Worm (Caenorhabditis elegans) whole organism, mixed stage, embryonic: ENCODE results near the gene ceh-49.
"Not testable (repeated sequence)": the region's sequence is repeated elsewhere in the genome, so short reads cannot be mapped to it uniquely, and the experiment has no call there.

Experiments
- M03D4.4 ChIP-seq: sonication (generic microtip); optimal IDR thresholded peaks from 2 replicates; lab custom pipeline; 2017; ENCODE audit warnings: mild to moderate bottlenecking, missing genetic modification characterization, missing compliant biosample characterization
- bed-3 ChIP-seq: fragments of 200-800 bp; sonication (Bioruptor generic); optimal IDR thresholded peaks from 3 replicates; lab custom pipeline; 2018; ENCODE audit warnings: mild to moderate bottlenecking, missing genetic modification characterization, moderate library complexity, missing compliant biosample characterization
- blmp-1 ChIP-seq: fragments of 150-350 bp; optimal IDR thresholded peaks from 2 replicates; lab custom pipeline; 2014; ENCODE audit warnings: missing biosample characterization, missing genetic modification characterization
- ceh-39 ChIP-seq: fragments of 150-350 bp; optimal IDR thresholded peaks from 2 replicates; lab custom pipeline; 2014; ENCODE audit warnings: missing biosample characterization, missing genetic modification characterization
- ceh-43 ChIP-seq: fragments of 200-800 bp; sonication (Bioruptor generic); optimal IDR thresholded peaks from 2 replicates; lab custom pipeline; 2018; ENCODE audit warnings: mild to moderate bottlenecking, missing genetic modification characterization, moderate library complexity, missing compliant biosample characterization
- ceh-83 ChIP-seq: fragments of 200-800 bp; sonication (Bioruptor generic); optimal IDR thresholded peaks from 2 replicates; lab custom pipeline; 2018; ENCODE audit warnings: mild to moderate bottlenecking, missing genetic modification characterization, missing compliant biosample characterization
- ces-1 ChIP-seq: fragments of 150-350 bp; optimal IDR thresholded peaks from 2 replicates; lab custom pipeline; 2014; ENCODE audit warnings: missing biosample characterization, missing genetic modification reagents, missing genetic modification characterization
- cnd-1 ChIP-seq: fragments of 200-800 bp; sonication (Bioruptor generic); optimal IDR thresholded peaks from 2 replicates; lab custom pipeline; 2018; ENCODE audit warnings: mild to moderate bottlenecking, missing genetic modification characterization, missing compliant biosample characterization
- elt-1 ChIP-seq: sonication (generic microtip); optimal IDR thresholded peaks from 2 replicates; lab custom pipeline; 2017; ENCODE audit warnings: missing genetic modification characterization, mild to moderate bottlenecking, missing compliant biosample characterization, antibody characterized with exemption, moderate library complexity, borderline replicate concordance; ENCODE audit not compliant: insufficient read depth
- elt-3 ChIP-seq: fragments of 150-350 bp; optimal IDR thresholded peaks from 2 replicates; lab custom pipeline; 2014; ENCODE audit warnings: missing biosample characterization, missing genetic modification characterization
- flh-1 ChIP-seq: fragments of 200-800 bp; sonication (Bioruptor generic); optimal IDR thresholded peaks from 2 replicates; lab custom pipeline; 2018; ENCODE audit warnings: mild to moderate bottlenecking, missing genetic modification characterization, moderate library complexity, missing compliant biosample characterization
- ham-2 ChIP-seq: fragments of 200-800 bp; sonication (Bioruptor generic); optimal IDR thresholded peaks from 2 replicates; lab custom pipeline; 2018; ENCODE audit warnings: mild to moderate bottlenecking, missing genetic modification characterization, missing compliant biosample characterization
- hlh-1 ChIP-seq: fragments of 150-350 bp; optimal IDR thresholded peaks from 2 replicates; lab custom pipeline; 2014; ENCODE audit warnings: missing biosample characterization, missing genetic modification reagents, missing genetic modification characterization
- lin-32 ChIP-seq: fragments of 200-800 bp; sonication (Bioruptor generic); optimal IDR thresholded peaks from 2 replicates; lab custom pipeline; 2018; ENCODE audit warnings: mild to moderate bottlenecking, missing genetic modification characterization, missing compliant biosample characterization
- lsy-2 ChIP-seq: fragments of 150-350 bp; optimal IDR thresholded peaks from 2 replicates; lab custom pipeline; 2014; ENCODE audit warnings: missing biosample characterization, missing genetic modification characterization
- mab-5 ChIP-seq: fragments of 150-350 bp; optimal IDR thresholded peaks from 2 replicates; lab custom pipeline; 2014; ENCODE audit warnings: missing biosample characterization, missing genetic modification characterization
- mep-1 ChIP-seq: fragments of 150-350 bp; optimal IDR thresholded peaks from 2 replicates; lab custom pipeline; 2017; ENCODE audit warnings: missing biosample characterization, missing genetic modification reagents, missing genetic modification characterization, inconsistent platforms
- mls-2 ChIP-seq: sonication (generic microtip); optimal IDR thresholded peaks from 2 replicates; lab custom pipeline; 2016; ENCODE audit warnings: mild to moderate bottlenecking, missing genetic modification characterization, moderate library complexity, missing compliant biosample characterization
- nhr-12 ChIP-seq: fragments of 150-350 bp; optimal IDR thresholded peaks from 2 replicates; lab custom pipeline; 2014; ENCODE audit warnings: missing biosample characterization, missing genetic modification characterization
- nhr-2 ChIP-seq: fragments of 150-350 bp; optimal IDR thresholded peaks from 2 replicates; lab custom pipeline; 2014; ENCODE audit warnings: missing biosample characterization, missing genetic modification characterization
- nhr-237 ChIP-seq: fragments of 150-350 bp; optimal IDR thresholded peaks from 2 replicates; lab custom pipeline; 2014; ENCODE audit warnings: missing biosample characterization, missing genetic modification characterization
- nhr-28 ChIP-seq: fragments of 150-350 bp; optimal IDR thresholded peaks from 2 replicates; lab custom pipeline; 2014; ENCODE audit warnings: missing biosample characterization, missing genetic modification characterization
- nhr-76 ChIP-seq: sonication (generic microtip); optimal IDR thresholded peaks from 2 replicates; lab custom pipeline; 2017; ENCODE audit warnings: missing biosample characterization, missing genetic modification characterization
- pha-4 ChIP-seq: fragments of 150-350 bp; optimal IDR thresholded peaks from 2 replicates; lab custom pipeline; 2018; ENCODE audit warnings: missing biosample characterization, missing genetic modification reagents, missing genetic modification characterization
- sem-2 ChIP-seq: fragments of 200-800 bp; sonication (Bioruptor generic); optimal IDR thresholded peaks from 2 replicates; lab custom pipeline; 2018; ENCODE audit warnings: mild to moderate bottlenecking, missing genetic modification characterization, missing compliant biosample characterization
- snpc-4 ChIP-seq: fragments of 150-350 bp; optimal IDR thresholded peaks from 2 replicates; lab custom pipeline; 2014; ENCODE audit warnings: missing biosample characterization, missing genetic modification characterization
- sptf-1 ChIP-seq: sonication (generic microtip); optimal IDR thresholded peaks from 2 replicates; lab custom pipeline; 2017; ENCODE audit warnings: mild to moderate bottlenecking, missing genetic modification characterization, moderate library complexity, missing compliant biosample characterization
- tbx-8 ChIP-seq: fragments of 200-800 bp; sonication (Bioruptor generic); optimal IDR thresholded peaks from 2 replicates; lab custom pipeline; 2018; ENCODE audit warnings: mild to moderate bottlenecking, missing genetic modification characterization, moderate library complexity, missing compliant biosample characterization
- zip-8 ChIP-seq: fragments of 150-350 bp; optimal IDR thresholded peaks from 2 replicates; lab custom pipeline; 2014; ENCODE audit warnings: missing biosample characterization, missing genetic modification characterization
- ztf-11 ChIP-seq: fragments of 150-350 bp; optimal IDR thresholded peaks from 2 replicates; lab custom pipeline; 2014; ENCODE audit warnings: missing biosample characterization, missing genetic modification characterization

ceh-49 gene

ce11 chrV:6099634-6100033 is 20.4 kb downstream of the ceh-49 start:
- TF ChIP-seq nhr-76 (tag; lab: Kevin White, UChicago), result no peak
- no peak for TF ChIP-seq snpc-4 (tag; lab: Kevin White, UChicago)
- no peak for TF ChIP-seq ceh-83 (GFP tag; lab: Kevin White, UChicago)
- no peak for TF ChIP-seq ces-1
- TF ChIP-seq ham-2, result no peak
- no peak for TF ChIP-seq hlh-1 (tag; lab: Kevin White, UChicago)

- TF ChIP-seq mls-2 (tag; lab: Kevin White, UChicago) (peak; percentile 18), sptf-1 (tag; lab: Kevin White, UChicago) (no peak), nhr-2 (no peak), lin-32 (GFP tag; lab: Kevin White, UChicago) (no peak), mab-5 (no peak), ces-1 (peak; percentile 48), nhr-76 (tag; lab: Kevin White, UChicago) (no peak)
Observed at ce11 chrV:6098755-6099155, 21.3 kb downstream of the ceh-49 start.

- TF ChIP-seq M03D4.4 (tag; lab: Kevin White, UChicago) (no peak), bed-3 (GFP tag; lab: Kevin White, UChicago) (no peak), ham-2 (no peak), snpc-4 (tag; lab: Kevin White, UChicago) (no peak), lin-32 (GFP tag; lab: Kevin White, UChicago) (no peak), blmp-1 (tag; lab: Kevin White, UChicago) (no peak), ceh-83 (GFP tag; lab: Kevin White, UChicago) (no peak), nhr-237 (tag; lab: Kevin White, UChicago) (no peak), mls-2 (tag; lab: Kevin White, UChicago) (no peak), lsy-2 (no peak), elt-3 (tag; lab: Kevin White, UChicago) (no peak), pha-4 (tag; lab: Kevin White, UChicago) (no peak), flh-1 (no peak), nhr-76 (tag; lab: Kevin White, UChicago) (no peak), tbx-8 (no peak), ztf-11 (tag; lab: Kevin White, UChicago) (no peak), elt-1 (tag; lab: Kevin White, UChicago) (no peak), nhr-12 (tag; lab: Kevin White, UChicago) (no peak)
Observed at ce11 chrV:6096559-6097155, 23.3 kb downstream of the ceh-49 start, which contains the start of gene smut-1. Gene smut-1, plus strand, starts transcription at chrV:6097105.

- TF ChIP-seq nhr-76 (tag; lab: Kevin White, UChicago) (no peak), cnd-1 (no peak), lin-32 (GFP tag; lab: Kevin White, UChicago) (no peak), ceh-39 (tag; lab: Kevin White, UChicago) (no peak), elt-1 (tag; lab: Kevin White, UChicago) (no peak), ces-1 (no peak), zip-8 (no peak), sem-2 (GFP tag; lab: Kevin White, UChicago) (no peak), nhr-237 (tag; lab: Kevin White, UChicago) (no peak), nhr-12 (tag; lab: Kevin White, UChicago) (no peak), elt-3 (tag; lab: Kevin White, UChicago) (no peak), mep-1 (tag; lab: Kevin White, UChicago) (no peak), ztf-11 (tag; lab: Kevin White, UChicago) (no peak), M03D4.4 (tag; lab: Kevin White, UChicago) (no peak), snpc-4 (tag; lab: Kevin White, UChicago) (no peak), ceh-43 (GFP tag; lab: Kevin White, UChicago) (no peak), nhr-28 (tag; lab: Kevin White, UChicago) (no peak), mls-2 (tag; lab: Kevin White, UChicago) (no peak)
Observed at ce11 chrV:6095829-6096228, 24.2 kb downstream of the ceh-49 start, which contains the start of gene Y38A10A.7. Gene Y38A10A.7, plus strand, starts transcription at chrV:6096197.

ce11 chrV:6069968-6070367 is 50.0 kb downstream of the ceh-49 start, which contains the start of gene fbxa-214:
Gene fbxa-214, minus strand, starts transcription at chrV:6070068.
- not testable (repeated sequence) for TF ChIP-seq tbx-8; zip-8; mep-1 (tag; lab: Kevin White, UChicago)
